Fruit fly (Drosophila melanogaster) whole organism, embryonic: ENCODE data around the gene CG17329.

Source experiments
- BEAF-32 ChIP-seq: fragments of 200-800 bp; sonication (Bioruptor generic); optimal IDR thresholded peaks from 3 replicates; lab custom pipeline; 2017; ENCODE audit warnings: missing biosample characterization, missing genetic modification characterization, mild to moderate bottlenecking, moderate library complexity, missing genetic modification reagents
- CG10431 ChIP-seq: fragments of 200-800 bp; sonication (Bioruptor generic); optimal IDR thresholded peaks from 3 replicates; lab custom pipeline; 2018; ENCODE audit warnings: missing biosample characterization, mild to moderate bottlenecking, missing genetic modification characterization
- CG10462 ChIP-seq: fragments of 200-800 bp; sonication (Bioruptor generic); optimal IDR thresholded peaks from 2 replicates; lab custom pipeline; 2016; ENCODE audit warnings: missing biosample characterization, missing genetic modification characterization
- CG11085 ChIP-seq: fragments of 200-800 bp; sonication (Bioruptor generic); IDR thresholded peaks from 2 replicates; pipeline ENCODE4 v1.3.6; 2022; ENCODE audit warnings: missing biosample characterization, missing genetic modification characterization
- CG11695 ChIP-seq: fragments of 200-800 bp; sonication (Bioruptor generic); IDR thresholded peaks from 3 replicates; pipeline ENCODE4 v1.3.6; 2022; ENCODE audit warnings: missing biosample characterization, missing genetic modification characterization
- CG13424 ChIP-seq: fragments of 200-800 bp; sonication (Bioruptor generic); optimal IDR thresholded peaks from 2 replicates; lab custom pipeline; 2019; ENCODE audit warnings: missing biosample characterization, mild to moderate bottlenecking, missing genetic modification characterization, moderate library complexity
- CG13775 ChIP-seq: fragments of 200-800 bp; sonication (Bioruptor generic); optimal IDR thresholded peaks from 3 replicates; lab custom pipeline; 2017; ENCODE audit warnings: missing biosample characterization, mild to moderate bottlenecking, missing genetic modification characterization
- CG16815 ChIP-seq: fragments of 200-800 bp; sonication (Bioruptor generic); optimal IDR thresholded peaks from 3 replicates; lab custom pipeline; 2017; ENCODE audit warnings: missing biosample characterization, mild to moderate bottlenecking, missing genetic modification characterization
- CG2712 ChIP-seq: fragments of 200-800 bp; optimal IDR thresholded peaks from 3 replicates; lab custom pipeline; 2019; ENCODE audit warnings: missing biosample characterization, mild to moderate bottlenecking, missing genetic modification characterization, moderate library complexity
- CG2889 ChIP-seq: fragments of 200-800 bp; sonication (Bioruptor generic); IDR thresholded peaks from 3 replicates; pipeline ENCODE4 v1.3.6; 2022; ENCODE audit warnings: missing biosample characterization, missing genetic modification characterization
- CG32532 ChIP-seq: fragments of 200-800 bp; sonication (Bioruptor generic); IDR thresholded peaks from 2 replicates; pipeline ENCODE4 v1.3.6; 2022; ENCODE audit warnings: missing biosample characterization, missing genetic modification characterization
- CG4730 ChIP-seq: fragments of 200-800 bp; sonication (Bioruptor generic); IDR thresholded peaks from 2 replicates; pipeline ENCODE4 v1.3.6; 2022; ENCODE audit warnings: missing biosample characterization, missing genetic modification characterization
- CG7357 ChIP-seq: fragments of 200-800 bp; sonication (Bioruptor generic); IDR thresholded peaks from 3 replicates; pipeline ENCODE4 v1.3.6; 2022; ENCODE audit warnings: missing biosample characterization, missing genetic modification characterization
- CG7556 ChIP-seq: fragments of 200-800 bp; sonication (Bioruptor generic); optimal IDR thresholded peaks from 2 replicates; lab custom pipeline; 2017; ENCODE audit warnings: missing biosample characterization, mild to moderate bottlenecking, missing genetic modification characterization
- CG7928 ChIP-seq: fragments of 200-800 bp; sonication (Bioruptor generic); optimal IDR thresholded peaks from 2 replicates; lab custom pipeline; 2017; ENCODE audit warnings: missing biosample characterization, mild to moderate bottlenecking, missing genetic modification characterization
- CG9437 ChIP-seq: fragments of 200-800 bp; sonication (Bioruptor generic); optimal IDR thresholded peaks from 2 replicates; lab custom pipeline; 2018; ENCODE audit warnings: missing biosample characterization, mild to moderate bottlenecking, missing genetic modification characterization
- Dip2 ChIP-seq: fragments of 200-800 bp; sonication (Bioruptor generic); IDR thresholded peaks from 2 replicates; pipeline ENCODE4 v1.3.6; 2022; ENCODE audit warnings: missing biosample characterization, missing genetic modification characterization
- Fer2 ChIP-seq: fragments of 200-800 bp; sonication (Bioruptor generic); optimal IDR thresholded peaks from 2 replicates; lab custom pipeline; 2018; ENCODE audit warnings: missing biosample characterization, mild to moderate bottlenecking, missing genetic modification characterization, moderate library complexity
- HHEX ChIP-seq: fragments of 200-800 bp; sonication (Bioruptor generic); optimal IDR thresholded peaks from 3 replicates; lab custom pipeline; 2017; ENCODE audit warnings: missing biosample characterization, mild to moderate bottlenecking, missing genetic modification characterization, missing genetic modification reagents
- HmgD ChIP-seq: fragments of 200-800 bp; sonication (Bioruptor generic); optimal IDR thresholded peaks from 3 replicates; lab custom pipeline; 2016; ENCODE audit warnings: missing biosample characterization, missing genetic modification characterization
- Hr51 ChIP-seq, 2 experiments: fragments of 200-800 bp; sonication (Bioruptor generic); optimal IDR thresholded peaks; 2 replicates in 1 of 2; 3 replicates in 1 of 2; lab custom pipeline; 2016 to 2018; ENCODE audit warnings: missing biosample characterization in 2 of 2, missing genetic modification characterization in 2 of 2, mild to moderate bottlenecking in 1 of 2, moderate library complexity in 1 of 2
- Meics ChIP-seq: fragments of 200-800 bp; sonication (Bioruptor generic); optimal IDR thresholded peaks from 2 replicates; lab custom pipeline; 2017; ENCODE audit warnings: missing biosample characterization, mild to moderate bottlenecking, missing genetic modification characterization
- NC2α ChIP-seq: fragments of 200-800 bp; sonication (Bioruptor generic); optimal IDR thresholded peaks from 2 replicates; lab custom pipeline; 2016; ENCODE audit warnings: missing biosample characterization, missing genetic modification characterization
- Oaz ChIP-seq: fragments of 200-800 bp; sonication (Bioruptor generic); IDR thresholded peaks from 2 replicates; pipeline ENCODE4 v1.3.6; 2022; ENCODE audit warnings: missing biosample characterization, missing genetic modification characterization
- PHDP ChIP-seq: fragments of 200-800 bp; sonication (Bioruptor generic); optimal IDR thresholded peaks from 3 replicates; lab custom pipeline; 2018; ENCODE audit warnings: missing biosample characterization, mild to moderate bottlenecking, missing genetic modification characterization, moderate library complexity
- Ptx1 ChIP-seq: fragments of 200-800 bp; sonication (Bioruptor generic); IDR thresholded peaks from 2 replicates; pipeline ENCODE4 v1.3.6; 2022; ENCODE audit warnings: missing biosample characterization, missing genetic modification characterization
- Scr ChIP-seq: fragments of 200-800 bp; sonication (Bioruptor generic); IDR thresholded peaks from 2 replicates; pipeline ENCODE4 v1.3.6; 2022; ENCODE audit warnings: missing biosample characterization, missing genetic modification characterization; ENCODE audit not compliant: partially characterized antibody
- Spps ChIP-seq: fragments of 200-800 bp; sonication (Bioruptor generic); optimal IDR thresholded peaks from 2 replicates; lab custom pipeline; 2018; ENCODE audit warnings: missing biosample characterization, mild to moderate bottlenecking, missing genetic modification characterization
- Xbp1 ChIP-seq: fragments of 200-800 bp; sonication (Bioruptor generic); optimal IDR thresholded peaks from 3 replicates; lab custom pipeline; 2016; ENCODE audit warnings: missing biosample characterization, mild to moderate bottlenecking, missing genetic modification characterization
- danr ChIP-seq: fragments of 200-800 bp; sonication (Bioruptor generic); IDR thresholded peaks from 2 replicates; pipeline ENCODE4 v1.3.6; 2022; ENCODE audit warnings: missing biosample characterization, missing genetic modification characterization
- disco-r ChIP-seq: fragments of 200-800 bp; sonication (Bioruptor generic); optimal IDR thresholded peaks from 2 replicates; lab custom pipeline; 2016; ENCODE audit warnings: missing biosample characterization, missing genetic modification characterization
- dpn ChIP-seq, 2 experiments: fragments of 200-800 bp; sonication (Bioruptor generic); optimal IDR thresholded peaks; 3 replicates each; lab custom pipeline; 2016; ENCODE audit warnings: missing biosample characterization in 2 of 2, missing genetic modification characterization in 2 of 2
- gsb-n ChIP-seq: fragments of 200-800 bp; sonication (Bioruptor generic); optimal IDR thresholded peaks from 3 replicates; lab custom pipeline; 2018; ENCODE audit warnings: missing biosample characterization, mild to moderate bottlenecking, missing genetic modification characterization
- hb ChIP-seq: fragments of 200-800 bp; sonication (Bioruptor generic); IDR thresholded peaks from 3 replicates; pipeline ENCODE4 v1.3.6; 2022; ENCODE audit warnings: missing biosample characterization, missing genetic modification characterization; ENCODE audit not compliant: partially characterized antibody
- hth ChIP-seq: fragments of >200 bp; optimal IDR thresholded peaks from 2 replicates; lab custom pipeline; 2017; ENCODE audit warnings: inconsistent platforms
- maf-S ChIP-seq: fragments of 200-800 bp; sonication (Bioruptor generic); optimal IDR thresholded peaks from 2 replicates; lab custom pipeline; 2016; ENCODE audit warnings: missing biosample characterization, missing genetic modification characterization
- mam ChIP-seq: fragments of 200-800 bp; sonication (Bioruptor generic); optimal IDR thresholded peaks from 3 replicates; lab custom pipeline; 2016; ENCODE audit warnings: missing biosample characterization, missing genetic modification characterization
- mirr ChIP-seq: fragments of 200-800 bp; sonication (Bioruptor generic); optimal IDR thresholded peaks from 3 replicates; lab custom pipeline; 2018; ENCODE audit warnings: missing biosample characterization, mild to moderate bottlenecking, missing genetic modification characterization
- p53 ChIP-seq: fragments of 200-800 bp; sonication (Bioruptor generic); optimal IDR thresholded peaks from 2 replicates; lab custom pipeline; 2016; ENCODE audit warnings: missing biosample characterization, missing genetic modification characterization
- pnt ChIP-seq: fragments of 200-800 bp; sonication (Bioruptor generic); optimal IDR thresholded peaks from 3 replicates; lab custom pipeline; 2016; ENCODE audit warnings: missing biosample characterization, missing genetic modification characterization
- repo ChIP-seq: fragments of 200-800 bp; sonication (Bioruptor generic); optimal IDR thresholded peaks from 2 replicates; lab custom pipeline; 2016; ENCODE audit warnings: missing biosample characterization, missing genetic modification characterization
- run ChIP-seq: fragments of 200-800 bp; sonication (Bioruptor generic); optimal IDR thresholded peaks from 3 replicates; lab custom pipeline; 2018; ENCODE audit warnings: missing biosample characterization, mild to moderate bottlenecking, missing genetic modification characterization
- sens-2 ChIP-seq: fragments of 200-800 bp; sonication (Bioruptor generic); IDR thresholded peaks from 2 replicates; pipeline ENCODE4 v1.3.6; 2022; ENCODE audit warnings: missing biosample characterization, missing genetic modification characterization
- sr ChIP-seq: fragments of 200-800 bp; sonication (Bioruptor generic); IDR thresholded peaks from 3 replicates; pipeline ENCODE4 v1.3.6; 2022; ENCODE audit warnings: missing biosample characterization, missing genetic modification characterization
- sug ChIP-seq: fragments of 200-800 bp; optimal IDR thresholded peaks from 2 replicates; lab custom pipeline; 2019; ENCODE audit warnings: missing biosample characterization, mild to moderate bottlenecking, missing genetic modification characterization, moderate library complexity
- tna ChIP-seq: fragments of 200-800 bp; sonication (Bioruptor generic); IDR thresholded peaks from 2 replicates; pipeline ENCODE4 v1.3.6; 2022; ENCODE audit warnings: missing biosample characterization, missing genetic modification characterization; ENCODE audit not compliant: partially characterized antibody
- unc-4 ChIP-seq: fragments of 200-800 bp; sonication (Bioruptor generic); IDR thresholded peaks from 2 replicates; pipeline ENCODE4 v1.3.6; 2022; ENCODE audit warnings: missing biosample characterization, missing genetic modification characterization; ENCODE audit not compliant: partially characterized antibody
- vvl ChIP-seq: fragments of 200-800 bp; sonication (Bioruptor generic); IDR thresholded peaks from 2 replicates; pipeline ENCODE4 v1.3.6; 2022; ENCODE audit warnings: missing biosample characterization, missing genetic modification characterization
- wdn ChIP-seq: fragments of 200-800 bp; sonication (Bioruptor generic); IDR thresholded peaks from 2 replicates; pipeline ENCODE4 v1.3.6; 2022; ENCODE audit warnings: missing biosample characterization, missing genetic modification characterization

The CG17329 gene

dm6 chr2L:16317777-16318610 lies 26.9 kb downstream of the CG17329 start (continued):
- TF ChIP-seq vvl (GFP tag; lab: Robert Waterston, UW) = peak; percentile 19; the same call in 1 of the 2 replicates
- TF ChIP-seq Ptx1 = no peak
- TF ChIP-seq Meics (GFP tag; lab: Kevin White, UChicago) = peak; percentile 55
- TF ChIP-seq sug = no peak
- no peak for TF ChIP-seq run (tag; lab: Kevin White, UChicago)
- peak; percentile 10 for TF ChIP-seq NC2α (GFP tag; lab: Kevin White, UChicago)
- TF ChIP-seq CG13775 (GFP tag; lab: Kevin White, UChicago) = no peak
- TF ChIP-seq HHEX (GFP tag; lab: Kevin White, UChicago) = peak; percentile 50
- TF ChIP-seq CG9437 (GFP tag; lab: Kevin White, UChicago) = no peak
- peak; percentile 16; the same call in 1 of the 3 replicates for TF ChIP-seq sr (GFP tag; lab: Robert Waterston, UW)
- TF ChIP-seq sens-2 (GFP tag; lab: Robert Waterston, UW) = no peak
- peak; percentile 65 for TF ChIP-seq PHDP (tag; lab: Kevin White, UChicago)
- TF ChIP-seq dpn (GFP tag; optimal IDR thresholded peaks at IDR 0.05; lab: Kevin White, UChicago) = peak; percentile 19 to 39
- TF ChIP-seq Fer2 (tag; lab: Kevin White, UChicago) = peak; percentile 12
- no peak for TF ChIP-seq CG2889 (GFP tag; lab: Robert Waterston, UW)
- TF ChIP-seq CG11085 (GFP tag; lab: Robert Waterston, UW) = no peak
- TF ChIP-seq pnt (GFP tag; lab: Kevin White, UChicago) = no peak
- TF ChIP-seq CG7928 (GFP tag; lab: Kevin White, UChicago) = no peak
- TF ChIP-seq CG2712 (tag; lab: Kevin White, UChicago) = no peak
- no peak for TF ChIP-seq CG10462
- no peak for TF ChIP-seq HmgD
- TF ChIP-seq repo (GFP tag; lab: Kevin White, UChicago) = peak; percentile 16
- no peak for TF ChIP-seq Dip2 (GFP tag; lab: Robert Waterston, UW)
- no peak for TF ChIP-seq CG7357 (GFP tag; lab: Robert Waterston, UW)
- TF ChIP-seq wdn (GFP tag; lab: Robert Waterston, UW) = 0 out of 2 replicates have a peak, but pooled peaks have one; percentile 21
- no peak for TF ChIP-seq Oaz (GFP tag; lab: Robert Waterston, UW)
- peak; percentile 12 for TF ChIP-seq maf-S (GFP tag; lab: Kevin White, UChicago)
- no peak for TF ChIP-seq disco-r
- no peak for TF ChIP-seq mirr
- TF ChIP-seq Xbp1 (GFP tag; lab: Kevin White, UChicago) = no peak
- TF ChIP-seq CG13424 (tag; lab: Kevin White, UChicago) = peak; percentile 26
- TF ChIP-seq hb (GFP tag; lab: Robert Waterston, UW) = no peak
- TF ChIP-seq Scr (GFP tag; lab: Robert Waterston, UW) = no peak
- TF ChIP-seq CG16815 (GFP tag; lab: Kevin White, UChicago) = no peak
- TF ChIP-seq unc-4 = no peak
- no peak for TF ChIP-seq tna (GFP tag; lab: Robert Waterston, UW)
- no peak for TF ChIP-seq BEAF-32 (GFP tag; lab: Kevin White, UChicago)
- TF ChIP-seq CG10431 (GFP tag; lab: Kevin White, UChicago) = peak; percentile 64
- no peak for TF ChIP-seq Spps
- TF ChIP-seq gsb-n = peak; percentile 40
- no peak for TF ChIP-seq Hr51 (GFP tag; optimal IDR thresholded peaks at IDR 0.05; lab: Kevin White, UChicago)
- no peak; the same call in 1 of the 2 replicates for TF ChIP-seq CG32532 (GFP tag; lab: Robert Waterston, UW)
- TF ChIP-seq mam (GFP tag; lab: Kevin White, UChicago) = no peak
- no peak for TF ChIP-seq hth (lab: Kevin White, UChicago)
- TF ChIP-seq CG7556 (GFP tag; lab: Kevin White, UChicago) = peak; percentile 55
- no peak for TF ChIP-seq p53 (GFP tag; lab: Kevin White, UChicago)
- TF ChIP-seq danr = peak; percentile 36; the same call in 1 of the 2 replicates
- no peak for TF ChIP-seq CG4730 (GFP tag; lab: Robert Waterston, UW)
- TF ChIP-seq CG11695 (GFP tag; lab: Robert Waterston, UW) = peak; percentile 52; the same call in 2 of the 3 replicates
